Fruit fly (Drosophila melanogaster) whole organism, embryonic: ENCODE measurements around the gene CG6398.
A peak's percentile ranks its signal among the peaks of the same experiment; 100 is the strongest.

Experiments used
- ATbp ChIP-seq: fragments of 200-800 bp; sonication (Bioruptor generic); optimal IDR thresholded peaks from 2 replicates; lab custom pipeline; 2017; ENCODE audit warnings: missing biosample characterization, mild to moderate bottlenecking, missing genetic modification characterization, missing genetic modification reagents
- Atf6 ChIP-seq: fragments of 200-800 bp; sonication (Bioruptor generic); IDR thresholded peaks from 2 replicates; pipeline ENCODE4 v1.3.6; 2022; ENCODE audit warnings: missing biosample characterization, missing genetic modification characterization
- Awh ChIP-seq: fragments of 200-800 bp; sonication (Bioruptor generic); IDR thresholded peaks from 2 replicates; pipeline ENCODE4, ENCODE4 v1.3.6; 2022; ENCODE audit warnings: missing biosample characterization, missing genetic modification characterization
- Bdp1 ChIP-seq: fragments of 200-800 bp; sonication (Bioruptor generic); optimal IDR thresholded peaks from 3 replicates; lab custom pipeline; 2016; ENCODE audit warnings: missing biosample characterization, missing genetic modification characterization
- CG10147 ChIP-seq: fragments of 200-800 bp; sonication (Bioruptor generic); optimal IDR thresholded peaks from 2 replicates; lab custom pipeline; 2019; ENCODE audit warnings: missing biosample characterization, mild to moderate bottlenecking, missing genetic modification characterization, moderate library complexity
- CG10431 ChIP-seq: fragments of 200-800 bp; sonication (Bioruptor generic); optimal IDR thresholded peaks from 3 replicates; lab custom pipeline; 2018; ENCODE audit warnings: missing biosample characterization, mild to moderate bottlenecking, missing genetic modification characterization
- CG10654 ChIP-seq: fragments of 200-800 bp; sonication (Bioruptor generic); optimal IDR thresholded peaks from 2 replicates; lab custom pipeline; 2016; ENCODE audit warnings: missing biosample characterization, missing genetic modification characterization
- CG17385 ChIP-seq: fragments of 200-800 bp; sonication (Bioruptor generic); optimal IDR thresholded peaks from 3 replicates; lab custom pipeline; 2018; ENCODE audit warnings: missing biosample characterization, mild to moderate bottlenecking, missing genetic modification characterization
- CG31365 ChIP-seq: fragments of 200-800 bp; sonication (Bioruptor generic); optimal IDR thresholded peaks from 2 replicates; lab custom pipeline; 2018; ENCODE audit warnings: missing biosample characterization, mild to moderate bottlenecking, missing genetic modification characterization
- CG3407 ChIP-seq: fragments of 200-800 bp; sonication (Bioruptor generic); optimal IDR thresholded peaks from 2 replicates; lab custom pipeline; 2018; ENCODE audit warnings: missing biosample characterization, mild to moderate bottlenecking, missing genetic modification characterization
- CG4282 ChIP-seq: fragments of 200-800 bp; sonication (Bioruptor generic); optimal IDR thresholded peaks from 2 replicates; lab custom pipeline; 2016; ENCODE audit warnings: missing biosample characterization, missing genetic modification characterization
- CG4424 ChIP-seq: fragments of 200-800 bp; sonication (Bioruptor generic); optimal IDR thresholded peaks from 3 replicates; lab custom pipeline; 2016; ENCODE audit warnings: missing biosample characterization, missing genetic modification characterization
- CG6272 ChIP-seq: fragments of 200-800 bp; sonication (Bioruptor generic); IDR thresholded peaks from 2 replicates; pipeline ENCODE4 v1.3.6; 2022; ENCODE audit warnings: missing biosample characterization, missing genetic modification characterization
- CTCF ChIP-seq: fragments of 200-800 bp; sonication (Bioruptor generic); optimal IDR thresholded peaks from 2 replicates; lab custom pipeline; 2017; ENCODE audit warnings: missing biosample characterization, mild to moderate bottlenecking, missing genetic modification characterization, moderate library complexity
- Chrac-16 ChIP-seq: fragments of 200-800 bp; sonication (Bioruptor generic); optimal IDR thresholded peaks from 3 replicates; lab custom pipeline; 2016; ENCODE audit warnings: missing biosample characterization, missing genetic modification characterization
- D19A ChIP-seq: fragments of 200-800 bp; optimal IDR thresholded peaks from 3 replicates; lab custom pipeline; 2019; ENCODE audit warnings: missing biosample characterization, mild to moderate bottlenecking, missing genetic modification characterization, moderate library complexity
- Dfd ChIP-seq, 2 experiments: fragments of >200 bp; optimal IDR thresholded peaks; 2 replicates each; lab custom pipeline; 2017; ENCODE audit warnings: missing biosample characterization in 2 of 2, missing genetic modification characterization in 2 of 2
- E2f2 ChIP-seq: fragments of 200-800 bp; sonication (Bioruptor generic); IDR thresholded peaks from 2 replicates; pipeline ENCODE4 v1.3.6; 2022; ENCODE audit warnings: missing biosample characterization, missing genetic modification characterization
- Eip74EF ChIP-seq, 2 experiments: fragments of 200-800 bp in 1 of 2; fragments of >200 bp in 1 of 2; sonication (Bioruptor generic) in 1 of 2; optimal IDR thresholded peaks; 2 replicates each; lab custom pipeline; 2017 to 2019; ENCODE audit warnings: missing biosample characterization in 2 of 2, missing genetic modification characterization in 2 of 2, mild to moderate bottlenecking in 1 of 2, moderate library complexity in 1 of 2
- Elba2 ChIP-seq: fragments of 200-800 bp; sonication (Bioruptor generic); optimal IDR thresholded peaks from 3 replicates; lab custom pipeline; 2016; ENCODE audit warnings: missing biosample characterization, missing genetic modification characterization
- Gug ChIP-seq: fragments of 200-800 bp; sonication (Bioruptor generic); IDR thresholded peaks from 4 replicates; pipeline ENCODE4 v1.3.6; 2022; ENCODE audit warnings: missing biosample characterization, missing genetic modification characterization
- Hand ChIP-seq: fragments of 200-800 bp; sonication (Bioruptor generic); optimal IDR thresholded peaks from 2 replicates; lab custom pipeline; 2017; ENCODE audit warnings: mild to moderate bottlenecking, missing biosample characterization, missing genetic modification reagents, missing genetic modification characterization
- Hsf ChIP-seq: fragments of 200-800 bp; sonication (Bioruptor generic); optimal IDR thresholded peaks from 3 replicates; lab custom pipeline; 2016; ENCODE audit warnings: missing biosample characterization, missing genetic modification characterization
- Lhr ChIP-seq: fragments of 200-800 bp; sonication (Bioruptor generic); optimal IDR thresholded peaks from 3 replicates; lab custom pipeline; 2017; ENCODE audit warnings: mild to moderate bottlenecking, missing biosample characterization, missing genetic modification reagents, missing genetic modification characterization
- Mrtf ChIP-seq: fragments of 200-800 bp; sonication (Bioruptor generic); IDR thresholded peaks from 3 replicates; pipeline ENCODE4 v1.3.6; 2022; ENCODE audit warnings: missing biosample characterization, missing genetic modification characterization
- Myb ChIP-seq: fragments of 200-800 bp; sonication (Bioruptor generic); optimal IDR thresholded peaks from 2 replicates; lab custom pipeline; 2016; ENCODE audit warnings: missing biosample characterization, missing genetic modification characterization
- Nf-YA ChIP-seq: fragments of 200-800 bp; sonication (Bioruptor generic); IDR thresholded peaks from 2 replicates; pipeline ENCODE4 v1.3.6; 2022; ENCODE audit warnings: missing biosample characterization, missing genetic modification characterization
- Nf-YB ChIP-seq: fragments of 200-800 bp; sonication (Bioruptor generic); optimal IDR thresholded peaks from 3 replicates; lab custom pipeline; 2019; ENCODE audit warnings: missing biosample characterization, mild to moderate bottlenecking, missing genetic modification characterization, moderate library complexity
- NfI ChIP-seq: fragments of 200-800 bp; sonication (Bioruptor generic); optimal IDR thresholded peaks from 3 replicates; lab custom pipeline; 2018; ENCODE audit warnings: missing biosample characterization, mild to moderate bottlenecking, missing genetic modification characterization, moderate library complexity
- Side ChIP-seq: fragments of 200-800 bp; sonication (Bioruptor generic); optimal IDR thresholded peaks from 2 replicates; lab custom pipeline; 2016; ENCODE audit warnings: missing biosample characterization, missing genetic modification characterization
- Six4 ChIP-seq: fragments of 200-800 bp; sonication (Bioruptor generic); optimal IDR thresholded peaks from 2 replicates; lab custom pipeline; 2016; ENCODE audit warnings: missing biosample characterization, missing genetic modification characterization
- ase ChIP-seq: fragments of 200-800 bp; sonication (Bioruptor generic); IDR thresholded peaks from 3 replicates; pipeline ENCODE4 v1.3.6; 2022; ENCODE audit warnings: missing biosample characterization, missing genetic modification characterization
- bbx ChIP-seq: fragments of 200-800 bp; sonication (Bioruptor generic); IDR thresholded peaks from 2 replicates; pipeline ENCODE4 v1.3.6; 2022; ENCODE audit warnings: missing biosample characterization, missing genetic modification characterization; ENCODE audit not compliant: partially characterized antibody
- bowl ChIP-seq: fragments of 200-800 bp; sonication (Bioruptor generic); IDR thresholded peaks from 2 replicates; pipeline ENCODE4 v1.3.6; 2022; ENCODE audit warnings: missing biosample characterization, missing genetic modification characterization
- cato ChIP-seq: fragments of 200-800 bp; sonication (Bioruptor generic); optimal IDR thresholded peaks from 2 replicates; lab custom pipeline; 2016; ENCODE audit warnings: missing biosample characterization, missing genetic modification characterization, borderline replicate concordance
- crol ChIP-seq: fragments of 200-800 bp; sonication (Bioruptor generic); IDR thresholded peaks from 2 replicates; pipeline ENCODE4 v1.3.6; 2022; ENCODE audit warnings: missing biosample characterization, missing genetic modification characterization
- ewg ChIP-seq: fragments of 200-800 bp; sonication (Bioruptor generic); optimal IDR thresholded peaks from 3 replicates; lab custom pipeline; 2017; ENCODE audit warnings: mild to moderate bottlenecking, missing biosample characterization, missing genetic modification reagents, missing genetic modification characterization
- exex ChIP-seq: fragments of 200-800 bp; sonication (Bioruptor generic); optimal IDR thresholded peaks from 4 replicates; lab custom pipeline; 2018; ENCODE audit warnings: missing biosample characterization, mild to moderate bottlenecking, missing genetic modification characterization, moderate library complexity
- gem ChIP-seq: fragments of 200-800 bp; sonication (Bioruptor generic); optimal IDR thresholded peaks from 2 replicates; lab custom pipeline; 2019; ENCODE audit warnings: missing biosample characterization, mild to moderate bottlenecking, missing genetic modification characterization, moderate library complexity
- gsb-n ChIP-seq: fragments of 200-800 bp; sonication (Bioruptor generic); optimal IDR thresholded peaks from 3 replicates; lab custom pipeline; 2018; ENCODE audit warnings: missing biosample characterization, mild to moderate bottlenecking, missing genetic modification characterization
- hb ChIP-seq: fragments of 200-800 bp; sonication (Bioruptor generic); IDR thresholded peaks from 3 replicates; pipeline ENCODE4 v1.3.6; 2022; ENCODE audit warnings: missing biosample characterization, missing genetic modification characterization; ENCODE audit not compliant: partially characterized antibody
- her ChIP-seq: fragments of 200-800 bp; sonication (Bioruptor generic); optimal IDR thresholded peaks from 2 replicates; lab custom pipeline; 2016; ENCODE audit warnings: missing biosample characterization, missing genetic modification characterization
- inv ChIP-seq: fragments of 200-800 bp; sonication (Bioruptor generic); IDR thresholded peaks from 2 replicates; pipeline ENCODE4 v1.3.6; 2022; ENCODE audit warnings: missing biosample characterization, missing genetic modification characterization; ENCODE audit not compliant: partially characterized antibody
- nau ChIP-seq: fragments of 200-800 bp; sonication (Bioruptor generic); optimal IDR thresholded peaks from 3 replicates; lab custom pipeline; 2017; ENCODE audit warnings: missing biosample characterization, mild to moderate bottlenecking, missing genetic modification characterization, missing genetic modification reagents
- so ChIP-seq: fragments of 200-800 bp; sonication (Bioruptor generic); IDR thresholded peaks from 3 replicates; pipeline ENCODE4 v1.3.6; 2022; ENCODE audit warnings: missing biosample characterization, missing genetic modification characterization
- sqz ChIP-seq: fragments of 200-800 bp; sonication (Bioruptor generic); optimal IDR thresholded peaks from 3 replicates; lab custom pipeline; 2018; ENCODE audit warnings: missing biosample characterization, mild to moderate bottlenecking, missing genetic modification characterization
- tap ChIP-seq: fragments of 200-800 bp; optimal IDR thresholded peaks from 3 replicates; lab custom pipeline; 2019; ENCODE audit warnings: missing biosample characterization, mild to moderate bottlenecking, missing genetic modification characterization, moderate library complexity
- tio ChIP-seq: fragments of 200-800 bp; sonication (Bioruptor generic); optimal IDR thresholded peaks from 2 replicates; lab custom pipeline; 2017; ENCODE audit warnings: missing biosample characterization, missing genetic modification characterization, inconsistent platforms
- zen2 ChIP-seq: fragments of 200-800 bp; sonication (Bioruptor generic); IDR thresholded peaks from 3 replicates; pipeline ENCODE4 v1.3.6; 2022; ENCODE audit warnings: missing biosample characterization, missing genetic modification characterization; ENCODE audit not compliant: partially characterized antibody
- zfh2 ChIP-seq: fragments of 200-800 bp; sonication (Bioruptor generic); optimal IDR thresholded peaks from 2 replicates; lab custom pipeline; 2016; ENCODE audit warnings: missing biosample characterization, missing genetic modification characterization

CG6398 gene

dm6 chrX:17880269-17880889, 49.8 kb downstream of the CG6398 start (continued):
- TF ChIP-seq Six4 (GFP tag; lab: Kevin White, UChicago) (peak; percentile 84), E2f2 (peak; percentile 80), Myb (peak; percentile 83), Nf-YA (GFP tag; lab: Robert Waterston, UW) (peak; percentile 87), Hand (GFP tag; lab: Kevin White, UChicago) (peak; percentile 84), ewg (GFP tag; lab: Kevin White, UChicago) (peak; percentile 92), ATbp (peak; percentile 96), CG3407 (GFP tag; lab: Kevin White, UChicago) (peak; percentile 90), Dfd (GFP tag; optimal IDR thresholded peaks at IDR 0.05; lab: Kevin White, UChicago) (no peak), sqz (GFP tag; lab: Kevin White, UChicago) (peak; percentile 88), CG6272 (GFP tag; lab: Robert Waterston, UW) (peak; percentile 89), CG10147 (peak; percentile 89), D19A (tag; lab: Kevin White, UChicago) (peak; percentile 82), bbx (GFP tag; lab: Robert Waterston, UW) (no peak), her (GFP tag; lab: Kevin White, UChicago) (peak; percentile 90), Chrac-16 (GFP tag; lab: Kevin White, UChicago) (peak; percentile 96), CG31365 (tag; lab: Kevin White, UChicago) (peak; percentile 79), NfI (GFP tag; lab: Kevin White, UChicago) (peak; percentile 97), zfh2 (GFP tag; lab: Kevin White, UChicago) (peak; percentile 98), Lhr (GFP tag; lab: Kevin White, UChicago) (peak; percentile 77), Awh (GFP tag; lab: Robert Waterston, UW) (peak; percentile 92), cato (GFP tag; lab: Kevin White, UChicago) (peak; percentile 51), Mrtf (peak; percentile 94), exex (tag; lab: Kevin White, UChicago) (peak; percentile 78), Nf-YB (GFP tag; lab: Kevin White, UChicago) (peak; percentile 78), zen2 (GFP tag; lab: Robert Waterston, UW) (no peak), Eip74EF (GFP tag; optimal IDR thresholded peaks at IDR 0.05; lab: Kevin White, UChicago) (peak in 1 of 2 experiments; percentile 94), nau (GFP tag; lab: Kevin White, UChicago) (peak; percentile 89), Bdp1 (GFP tag; lab: Kevin White, UChicago) (peak; percentile 84), CG10654 (GFP tag; lab: Kevin White, UChicago) (peak; percentile 85), Hsf (GFP tag; lab: Kevin White, UChicago) (peak; percentile 93), gem (tag; lab: Kevin White, UChicago) (peak; percentile 97), CG10431 (GFP tag; lab: Kevin White, UChicago) (peak; percentile 87), CG17385 (GFP tag; lab: Kevin White, UChicago) (peak; percentile 93), Gug (GFP tag; lab: Robert Waterston, UW) (peak; percentile 98), gsb-n (peak; percentile 92), so (GFP tag; lab: Robert Waterston, UW) (peak; percentile 95), CTCF (peak; percentile 66), Atf6 (GFP tag; lab: Robert Waterston, UW) (peak; percentile 96), tap (tag; lab: Kevin White, UChicago) (peak; percentile 90), crol (GFP tag; lab: Robert Waterston, UW) (peak; percentile 72), bowl (peak; percentile 86), tio (GFP tag; lab: Kevin White, UChicago) (peak; percentile 92), Elba2 (GFP tag; lab: Kevin White, UChicago) (no peak), hb (GFP tag; lab: Robert Waterston, UW) (no peak), CG4424 (GFP tag; lab: Kevin White, UChicago) (peak; percentile 88), Side (GFP tag; lab: Kevin White, UChicago) (peak; percentile 96), inv (GFP tag; lab: Robert Waterston, UW) (no peak), CG4282 (GFP tag; lab: Kevin White, UChicago) (peak; percentile 66), ase (GFP tag; lab: Robert Waterston, UW) (peak; percentile 95)
